Worm (Caenorhabditis elegans): ENCODE data around the gene ZC250.2.

DNA sequence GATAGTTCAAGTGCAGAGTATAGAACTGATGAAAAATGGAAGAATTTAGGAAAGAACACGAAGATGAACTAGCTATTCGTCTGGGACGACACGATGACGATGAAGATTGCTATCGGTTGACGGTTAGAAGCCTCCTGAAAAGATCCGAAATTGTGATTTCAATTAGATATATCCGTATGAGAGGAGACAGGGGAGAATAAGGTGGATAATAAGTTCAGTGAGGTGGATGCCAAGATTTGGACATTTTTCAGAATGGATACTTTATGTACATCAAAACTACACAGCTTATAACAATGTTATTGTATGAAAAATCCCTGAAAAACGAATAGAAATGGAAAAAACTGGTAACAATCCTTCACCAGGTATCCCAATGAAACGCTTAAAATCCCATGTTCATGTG is 6.0 kb downstream of the ZC250.2 start, which contains the start of gene nstp-3:
- TF ChIP-seq med-1 (GFP tag; optimal IDR thresholded peaks at IDR 0.05; ENCODE audit: insufficient read depth) (no peak), ref-1 (GFP tag; conservative IDR thresholded peaks at IDR 0.05) (no peak), tab-1 (GFP tag; IDR thresholded peaks at IDR 0.05) (no peak), ztf-29 (GFP tag; IDR thresholded peaks at IDR 0.05) (no peak), flt-1 (GFP tag; IDR thresholded peaks at IDR 0.05) (no peak)
